Fruit fly (Drosophila melanogaster) whole organism, prepupa: ENCODE results near the gene Gcn5.

Experiments used
- Blimp-1 ChIP-seq: fragments of 200-800 bp; sonication (Bioruptor generic); optimal IDR thresholded peaks from 3 replicates; lab custom pipeline; 2017; ENCODE audit warnings: missing biosample characterization, missing genetic modification characterization, mild to moderate bottlenecking, moderate library complexity, missing genetic modification reagents
- CG10631 ChIP-seq: fragments of 200-800 bp; sonication (Bioruptor generic); optimal IDR thresholded peaks from 2 replicates; lab custom pipeline; 2016; ENCODE audit warnings: missing biosample characterization, missing genetic modification characterization
- CG11762 ChIP-seq: fragments of 200-800 bp; sonication (Bioruptor generic); optimal IDR thresholded peaks from 3 replicates; lab custom pipeline; 2016; ENCODE audit warnings: missing biosample characterization, missing genetic modification characterization; ENCODE audit not compliant: insufficient read depth
- CG11902 ChIP-seq: fragments of 200-800 bp; sonication (Bioruptor generic); optimal IDR thresholded peaks from 3 replicates; lab custom pipeline; 2016; ENCODE audit warnings: missing biosample characterization, missing genetic modification characterization
- CG15336 ChIP-seq: fragments of 200-800 bp; sonication (Bioruptor generic); IDR thresholded peaks from 2 replicates; pipeline ENCODE4 v1.3.6; 2022; ENCODE audit warnings: missing biosample characterization, missing genetic modification characterization
- CG1621 ChIP-seq: fragments of 200-800 bp; sonication (Bioruptor generic); optimal IDR thresholded peaks from 3 replicates; lab custom pipeline; 2018; ENCODE audit warnings: missing biosample characterization, mild to moderate bottlenecking, missing genetic modification characterization
- CG16779 ChIP-seq: fragments of 200-800 bp; sonication (Bioruptor generic); optimal IDR thresholded peaks from 3 replicates; lab custom pipeline; 2017; ENCODE audit warnings: missing biosample characterization, mild to moderate bottlenecking, missing genetic modification characterization
- CG3032 ChIP-seq: fragments of 200-800 bp; optimal IDR thresholded peaks from 2 replicates; lab custom pipeline; 2019; ENCODE audit warnings: missing biosample characterization, mild to moderate bottlenecking, missing genetic modification characterization, moderate library complexity
- CG32006 ChIP-seq: fragments of 200-800 bp; sonication (Bioruptor generic); optimal IDR thresholded peaks from 3 replicates; lab custom pipeline; 2017; ENCODE audit warnings: missing biosample characterization, mild to moderate bottlenecking, missing genetic modification characterization
- CG34406 ChIP-seq: fragments of 200-800 bp; sonication (Bioruptor generic); optimal IDR thresholded peaks from 3 replicates; lab custom pipeline; 2016; ENCODE audit warnings: missing biosample characterization, missing genetic modification characterization
- CG3919 ChIP-seq: fragments of 200-800 bp; sonication (Bioruptor generic); optimal IDR thresholded peaks from 3 replicates; lab custom pipeline; 2016; ENCODE audit warnings: missing biosample characterization, missing genetic modification characterization
- CG4318 ChIP-seq: fragments of 200-800 bp; sonication (Bioruptor generic); optimal IDR thresholded peaks from 3 replicates; lab custom pipeline; 2017; ENCODE audit warnings: missing biosample characterization, mild to moderate bottlenecking, missing genetic modification characterization
- CG6163 ChIP-seq: fragments of 200-800 bp; sonication (Bioruptor generic); IDR thresholded peaks from 3 replicates; pipeline ENCODE4 v1.3.6; 2022; ENCODE audit warnings: missing biosample characterization, missing genetic modification characterization
- CG6276 ChIP-seq: fragments of 200-800 bp; sonication (Bioruptor generic); optimal IDR thresholded peaks from 2 replicates; lab custom pipeline; 2017; ENCODE audit warnings: missing biosample characterization, mild to moderate bottlenecking, missing genetic modification characterization
- CG6792 ChIP-seq: fragments of 200-800 bp; sonication (Bioruptor generic); optimal IDR thresholded peaks from 3 replicates; lab custom pipeline; 2016; ENCODE audit warnings: missing biosample characterization, missing genetic modification characterization
- CG6808 ChIP-seq: fragments of 200-800 bp; sonication (Bioruptor generic); optimal IDR thresholded peaks from 3 replicates; lab custom pipeline; 2017; ENCODE audit warnings: missing biosample characterization, missing genetic modification characterization, mild to moderate bottlenecking, moderate library complexity, missing genetic modification reagents
- CG8119 ChIP-seq: fragments of 200-800 bp; sonication (Bioruptor generic); IDR thresholded peaks from 3 replicates; pipeline ENCODE4 v1.3.6; 2022; ENCODE audit warnings: missing biosample characterization, missing genetic modification characterization
- CG8632 ChIP-seq: fragments of 200-800 bp; sonication (Bioruptor generic); optimal IDR thresholded peaks from 3 replicates; lab custom pipeline; 2016; ENCODE audit warnings: missing biosample characterization, missing genetic modification characterization
- CG9139 ChIP-seq: fragments of 200-800 bp; sonication (Bioruptor generic); optimal IDR thresholded peaks from 3 replicates; lab custom pipeline; 2017; ENCODE audit warnings: missing biosample characterization, mild to moderate bottlenecking, missing genetic modification characterization
- Eip78C ChIP-seq: fragments of 200-800 bp; sonication (Bioruptor generic); peaks from one replicate; lab custom pipeline; 2016; ENCODE audit warnings: missing biosample characterization, missing genetic modification characterization
- Eip93F ChIP-seq: fragments of 200-800 bp; sonication (Bioruptor generic); optimal IDR thresholded peaks from 2 replicates; lab custom pipeline; 2016; ENCODE audit warnings: missing biosample characterization, mild to moderate bottlenecking, missing genetic modification characterization
- Ets21C ChIP-seq: fragments of 200-800 bp; sonication (Bioruptor generic); optimal IDR thresholded peaks from 3 replicates; lab custom pipeline; 2016; ENCODE audit warnings: missing biosample characterization, missing genetic modification characterization
- Ets96B ChIP-seq: fragments of 200-800 bp; optimal IDR thresholded peaks from 2 replicates; lab custom pipeline; 2019; ENCODE audit warnings: missing biosample characterization, mild to moderate bottlenecking, missing genetic modification characterization, moderate library complexity
- Hr38 ChIP-seq: sonication (Bioruptor generic); optimal IDR thresholded peaks from 2 replicates; lab custom pipeline; 2016; ENCODE audit warnings: missing biosample characterization, missing genetic modification characterization
- Hr39 ChIP-seq: fragments of 200-800 bp; sonication (Bioruptor generic); optimal IDR thresholded peaks from 2 replicates; lab custom pipeline; 2016; ENCODE audit warnings: missing biosample characterization, missing genetic modification characterization
- Hr4 ChIP-seq: fragments of 200-800 bp; sonication (Bioruptor generic); optimal IDR thresholded peaks from 3 replicates; lab custom pipeline; 2016; ENCODE audit warnings: missing biosample characterization, missing genetic modification characterization
- Lpt ChIP-seq: fragments of 200-800 bp; sonication (Bioruptor generic); optimal IDR thresholded peaks from 3 replicates; lab custom pipeline; 2016; ENCODE audit warnings: missing biosample characterization, missing genetic modification characterization
- Met ChIP-seq: fragments of 200-800 bp; sonication (Bioruptor generic); optimal IDR thresholded peaks from 3 replicates; lab custom pipeline; 2016; ENCODE audit warnings: missing biosample characterization, missing genetic modification characterization
- OdsH ChIP-seq: fragments of 200-800 bp; sonication (Bioruptor generic); optimal IDR thresholded peaks from 3 replicates; lab custom pipeline; 2016; ENCODE audit warnings: missing biosample characterization, missing genetic modification characterization
- Sox102F ChIP-seq: fragments of 200-800 bp; sonication (Bioruptor generic); optimal IDR thresholded peaks from 2 replicates; lab custom pipeline; 2016; ENCODE audit warnings: missing biosample characterization, mild to moderate bottlenecking, missing genetic modification characterization
- Sox14 ChIP-seq: fragments of 200-800 bp; sonication (Bioruptor generic); optimal IDR thresholded peaks from 3 replicates; lab custom pipeline; 2016; ENCODE audit warnings: missing biosample characterization, missing genetic modification characterization
- acj6 ChIP-seq: fragments of 200-800 bp; sonication (Bioruptor generic); optimal IDR thresholded peaks from 3 replicates; lab custom pipeline; 2016; ENCODE audit warnings: missing biosample characterization, missing genetic modification characterization
- cyc ChIP-seq: fragments of 200-800 bp; sonication (Bioruptor generic); optimal IDR thresholded peaks from 3 replicates; lab custom pipeline; 2016; ENCODE audit warnings: missing biosample characterization, missing genetic modification characterization
- dsx ChIP-seq: fragments of 200-800 bp; optimal IDR thresholded peaks from 3 replicates; lab custom pipeline; 2019; ENCODE audit warnings: missing biosample characterization, mild to moderate bottlenecking, missing genetic modification characterization, moderate library complexity; ENCODE audit not compliant: poor library complexity, severe bottlenecking
- eg ChIP-seq: fragments of 200-800 bp; sonication (Bioruptor generic); IDR thresholded peaks from 3 replicates; pipeline ENCODE4 v1.3.6; 2022; ENCODE audit warnings: missing biosample characterization, missing genetic modification characterization
- esn ChIP-seq: fragments of 200-800 bp; sonication (Bioruptor generic); optimal IDR thresholded peaks from 2 replicates; lab custom pipeline; 2016; ENCODE audit warnings: missing biosample characterization, mild to moderate bottlenecking, missing genetic modification characterization, moderate library complexity
- fd59A ChIP-seq: fragments of 200-800 bp; sonication (Bioruptor generic); optimal IDR thresholded peaks from 2 replicates; lab custom pipeline; 2017; ENCODE audit warnings: missing biosample characterization, mild to moderate bottlenecking, missing genetic modification characterization, missing genetic modification reagents
- fd85E ChIP-seq: fragments of 200-800 bp; sonication (Bioruptor generic); optimal IDR thresholded peaks from 3 replicates; lab custom pipeline; 2016; ENCODE audit warnings: missing biosample characterization, missing genetic modification characterization
- lz ChIP-seq: fragments of 200-800 bp; sonication (Bioruptor generic); optimal IDR thresholded peaks from 3 replicates; lab custom pipeline; 2016; ENCODE audit warnings: missing biosample characterization, missing genetic modification characterization
- pdm3 ChIP-seq: fragments of 200-800 bp; sonication (Bioruptor generic); optimal IDR thresholded peaks from 3 replicates; lab custom pipeline; 2016; ENCODE audit warnings: missing biosample characterization, missing genetic modification characterization
- salr ChIP-seq, 2 experiments: fragments of 200-800 bp; sonication (Bioruptor generic); optimal IDR thresholded peaks; 3 replicates each; lab custom pipeline; 2016 to 2018; ENCODE audit warnings: missing biosample characterization in 2 of 2, missing genetic modification characterization in 2 of 2, mild to moderate bottlenecking in 1 of 2
- spab ChIP-seq: fragments of 200-800 bp; sonication (Bioruptor generic); optimal IDR thresholded peaks from 2 replicates; lab custom pipeline; 2017; ENCODE audit warnings: missing biosample characterization, mild to moderate bottlenecking, missing genetic modification characterization, missing genetic modification reagents
- svp ChIP-seq: fragments of 200-800 bp; sonication (Bioruptor generic); peaks from one replicate; lab custom pipeline; 2016; ENCODE audit warnings: missing biosample characterization, missing genetic modification characterization
- topi ChIP-seq: fragments of 200-800 bp; sonication (Bioruptor generic); optimal IDR thresholded peaks from 3 replicates; lab custom pipeline; 2016; ENCODE audit warnings: missing biosample characterization, missing genetic modification characterization
- vri ChIP-seq: fragments of 200-800 bp; sonication (Bioruptor generic); optimal IDR thresholded peaks from 3 replicates; lab custom pipeline; 2016; ENCODE audit warnings: missing biosample characterization, mild to moderate bottlenecking, missing genetic modification characterization

Gcn5 gene

dm6 chr3L:12501249-12501648 is 22.6 kb downstream of the Gcn5 start, which contains the start of the genes CG10638 and CG10681 (continued):
- TF ChIP-seq CG11902 (GFP tag; lab: Kevin White, UChicago): no peak
- TF ChIP-seq dsx (GFP tag; lab: Kevin White, UChicago): peak; percentile 13
- no peak for TF ChIP-seq pdm3 (GFP tag; lab: Kevin White, UChicago)
- no peak for TF ChIP-seq Hr39
- no peak for TF ChIP-seq CG8119 (GFP tag; lab: Robert Waterston, UW)
- peak; percentile 81 for TF ChIP-seq Sox14
- peak; percentile 4 for TF ChIP-seq CG6808 (GFP tag; lab: Kevin White, UChicago)
- peak; percentile 59 for TF ChIP-seq vri (GFP tag; lab: Kevin White, UChicago)
- TF ChIP-seq CG3032 (tag; lab: Kevin White, UChicago): peak; percentile 35
- TF ChIP-seq acj6: peak; percentile 52
- TF ChIP-seq Lpt (GFP tag; lab: Kevin White, UChicago): no peak
- no peak for TF ChIP-seq fd59A
- TF ChIP-seq CG6163: no peak
- TF ChIP-seq svp (GFP tag; lab: Kevin White, UChicago): no peak
- TF ChIP-seq esn: peak; percentile 74
- TF ChIP-seq cyc (GFP tag; lab: Kevin White, UChicago): peak; percentile 43
- TF ChIP-seq CG3919: peak; percentile 38
- TF ChIP-seq topi: peak; percentile 59
- TF ChIP-seq CG15336 (GFP tag; lab: Robert Waterston, UW): no peak
- TF ChIP-seq Ets96B: peak; percentile 26
- no peak for TF ChIP-seq CG11762
- peak; percentile 45 for TF ChIP-seq CG10631 (GFP tag; lab: Kevin White, UChicago)
- no peak for TF ChIP-seq Sox102F (GFP tag; lab: Kevin White, UChicago)
- peak; percentile 34 for TF ChIP-seq CG34406 (GFP tag; lab: Kevin White, UChicago)
- no peak for TF ChIP-seq Ets21C
- TF ChIP-seq CG6792 (GFP tag; lab: Kevin White, UChicago): peak; percentile 1
- TF ChIP-seq lz (GFP tag; lab: Kevin White, UChicago): peak; percentile 49
- no peak for TF ChIP-seq salr (GFP tag; optimal IDR thresholded peaks at IDR 0.05; lab: Kevin White, UChicago)
- TF ChIP-seq fd85E (GFP tag; lab: Kevin White, UChicago): no peak
- TF ChIP-seq Eip78C (GFP tag; lab: Kevin White, UChicago): peak; percentile 88
- TF ChIP-seq CG16779: no peak
- no peak for TF ChIP-seq CG9139 (GFP tag; lab: Kevin White, UChicago)
- no peak for TF ChIP-seq spab (GFP tag; lab: Kevin White, UChicago)
- peak; percentile 36 for TF ChIP-seq Eip93F (GFP tag; lab: Kevin White, UChicago)
- TF ChIP-seq CG8632 (GFP tag; lab: Kevin White, UChicago): peak; percentile 4

- TF ChIP-seq CG32006 (GFP tag; lab: Kevin White, UChicago) (peak; percentile 70), CG8632 (GFP tag; lab: Kevin White, UChicago) (peak; percentile 4), CG6276 (GFP tag; lab: Kevin White, UChicago) (peak; percentile 59), Hr4 (peak; percentile 22), pdm3 (GFP tag; lab: Kevin White, UChicago) (no peak), Eip78C (GFP tag; lab: Kevin White, UChicago) (peak; percentile 43), Sox14 (no peak), CG34406 (GFP tag; lab: Kevin White, UChicago) (no peak), vri (GFP tag; lab: Kevin White, UChicago) (peak; percentile 66), CG4318 (GFP tag; lab: Kevin White, UChicago) (no peak), lz (GFP tag; lab: Kevin White, UChicago) (no peak), OdsH (GFP tag; lab: Kevin White, UChicago) (peak; percentile 30), CG3919 (no peak), Blimp-1 (peak; percentile 97), CG8119 (GFP tag; lab: Robert Waterston, UW) (peak; percentile 77), CG11762 (peak; percentile 3), Hr38 (GFP tag; lab: Kevin White, UChicago) (no peak), salr (GFP tag; optimal IDR thresholded peaks at IDR 0.05; lab: Kevin White, UChicago) (peak in 1 of 2 experiments; percentile 29), Met (GFP tag; lab: Kevin White, UChicago) (no peak), CG1621 (tag; lab: Kevin White, UChicago) (peak; percentile 28), eg (GFP tag; lab: Robert Waterston, UW) (peak; percentile 69; the same call in 2 of the 3 replicates), CG15336 (GFP tag; lab: Robert Waterston, UW) (peak; percentile 58; the same call in 1 of the 2 replicates)
Observed at dm6 chr3L:12496428-12497344, 27.1 kb downstream of the Gcn5 start, which contains the start of gene CG10657. Gene CG10657, minus strand, starts transcription at chr3L:12497216.
